Worm (Caenorhabditis elegans) whole organism, early embryonic: ENCODE results near the gene ent-7.
"Not testable (repeated sequence)": the region's sequence is repeated elsewhere in the genome, so short reads cannot be mapped to it uniquely, and the experiment has no call there.

Experiments
- B0310.2 ChIP-seq: sonication (generic microtip); optimal IDR thresholded peaks from 2 replicates; lab custom pipeline; 2016; ENCODE audit warnings: mild to moderate bottlenecking, missing genetic modification characterization, missing compliant biosample characterization
- F13C5.2 ChIP-seq: sonication (generic microtip); optimal IDR thresholded peaks from 2 replicates; lab custom pipeline; 2017; ENCODE audit warnings: mild to moderate bottlenecking, missing genetic modification characterization, inconsistent platforms, missing compliant biosample characterization
- aly-1 ChIP-seq: sonication (generic microtip); optimal IDR thresholded peaks from 2 replicates; lab custom pipeline; 2016; ENCODE audit warnings: missing genetic modification characterization, missing compliant biosample characterization
- ama-1 ChIP-seq: fragments of 150-350 bp; optimal IDR thresholded peaks from 2 replicates; lab custom pipeline; 2014
- ceh-13 ChIP-seq: fragments of 200-800 bp; sonication (Bioruptor generic); optimal IDR thresholded peaks from 2 replicates; lab custom pipeline; 2018; ENCODE audit warnings: mild to moderate bottlenecking, missing genetic modification characterization, missing compliant biosample characterization
- ceh-36 ChIP-seq: sonication (generic microtip); optimal IDR thresholded peaks from 2 replicates; lab custom pipeline; 2016; ENCODE audit warnings: missing genetic modification characterization, inconsistent platforms, missing compliant biosample characterization
- ets-7 ChIP-seq: sonication (generic microtip); optimal IDR thresholded peaks from 2 replicates; lab custom pipeline; 2016; ENCODE audit warnings: missing genotype, missing genetic modification characterization, missing compliant biosample characterization
- flt-1 ChIP-seq: fragments of 200-800 bp; sonication (Bioruptor generic); IDR thresholded peaks from 2 replicates; pipeline ENCODE4 v1.3.6; 2022; ENCODE audit warnings: missing genetic modification characterization, missing compliant biosample characterization
- hmbx-1 ChIP-seq: sonication (generic microtip); optimal IDR thresholded peaks from 2 replicates; lab custom pipeline; 2016; ENCODE audit warnings: mild to moderate bottlenecking, missing genetic modification characterization, missing compliant biosample characterization
- hmg-4 ChIP-seq: fragments of 200-800 bp; sonication (Bioruptor generic); optimal IDR thresholded peaks from 2 replicates; lab custom pipeline; 2018; ENCODE audit warnings: mild to moderate bottlenecking, missing genetic modification characterization, missing compliant biosample characterization
- hnd-1 ChIP-seq: sonication (generic microtip); optimal IDR thresholded peaks from 2 replicates; lab custom pipeline; 2016; ENCODE audit warnings: missing genetic modification characterization, missing compliant biosample characterization
- pes-1 ChIP-seq: fragments of 200-800 bp; sonication (Bioruptor generic); IDR thresholded peaks from 2 replicates; pipeline ENCODE4 v1.3.6; 2022; ENCODE audit warnings: missing genetic modification reagents, missing genetic modification characterization, missing compliant biosample characterization
- scrt-1 ChIP-seq: fragments of 200-800 bp; sonication (Bioruptor generic); IDR thresholded peaks from 2 replicates; pipeline ENCODE4 v1.3.6; 2022; ENCODE audit warnings: missing genetic modification characterization, missing compliant biosample characterization
- sea-1 ChIP-seq: fragments of 200-800 bp; sonication (Bioruptor generic); conservative IDR thresholded peaks from 2 replicates; pipeline ENCODE4 v1.3.6; 2022; ENCODE audit warnings: missing genetic modification characterization, missing compliant biosample characterization
- tbx-11 ChIP-seq: fragments of 200-800 bp; sonication (Bioruptor generic); IDR thresholded peaks from 2 replicates; pipeline ENCODE4 v1.3.6; 2022; ENCODE audit warnings: missing genetic modification characterization, missing compliant biosample characterization
- tbx-37 ChIP-seq: fragments of 200-800 bp; sonication (Bioruptor generic); conservative IDR thresholded peaks from 2 replicates; pipeline ENCODE4 v1.3.6; 2022; ENCODE audit warnings: missing genetic modification reagents, missing genetic modification characterization, missing compliant biosample characterization
- tra-4 ChIP-seq: sonication (generic microtip); optimal IDR thresholded peaks from 2 replicates; lab custom pipeline; 2017; ENCODE audit warnings: missing genetic modification characterization, missing compliant biosample characterization

Gene ent-7

ce11 chrIV:10027566-10027965 lies 10.5 kb downstream of the ent-7 start, which contains the start of gene gipc-2:
TSS of gene gipc-2 (minus strand) at chrIV:10027666.
- no peak for TF ChIP-seq aly-1 (tag; lab: Kevin White, UChicago)
- no peak for TF ChIP-seq ama-1 (lab: Kevin White, UChicago)
- no peak for TF ChIP-seq tbx-11
- TF ChIP-seq sea-1 (GFP tag; lab: Robert Waterston, UW): no peak
- no peak for TF ChIP-seq hmbx-1 (tag; lab: Kevin White, UChicago)
- TF ChIP-seq ceh-13 (GFP tag; lab: Kevin White, UChicago): no peak
- TF ChIP-seq hnd-1 (tag; lab: Kevin White, UChicago): no peak
- no peak for TF ChIP-seq F13C5.2 (tag; lab: Kevin White, UChicago)
- no peak for TF ChIP-seq B0310.2 (tag; lab: Kevin White, UChicago)
- no peak for TF ChIP-seq flt-1
- no peak for TF ChIP-seq hmg-4 (GFP tag; lab: Kevin White, UChicago)
- TF ChIP-seq ceh-36 (tag; lab: Kevin White, UChicago): no peak
- no peak for TF ChIP-seq pes-1
- TF ChIP-seq scrt-1 (GFP tag; lab: Robert Waterston, UW): no peak
- TF ChIP-seq ets-7 (tag; lab: Kevin White, UChicago): no peak

ce11 chrIV:10028779-10029178 lies 11.7 kb downstream of the ent-7 start, which contains the start of the genes F44D12.16 and msd-2:
TSS of gene F44D12.16 (plus strand) at chrIV:10029079.
TSS of gene msd-2 (plus strand) at chrIV:10029083.
- not testable (repeated sequence) for TF ChIP-seq ama-1 (lab: Kevin White, UChicago); scrt-1 (GFP tag; lab: Robert Waterston, UW); ets-7 (tag; lab: Kevin White, UChicago)

- no peak for TF ChIP-seq ets-7 (tag; lab: Kevin White, UChicago)
- no peak for TF ChIP-seq tbx-11
- no peak for TF ChIP-seq flt-1
- no peak for TF ChIP-seq tbx-37 (GFP tag; lab: Robert Waterston, UW)
- TF ChIP-seq scrt-1 (GFP tag; lab: Robert Waterston, UW): no peak
- no peak for TF ChIP-seq ceh-13 (GFP tag; lab: Kevin White, UChicago)
- no peak for TF ChIP-seq hnd-1 (tag; lab: Kevin White, UChicago)
- no peak for TF ChIP-seq F13C5.2 (tag; lab: Kevin White, UChicago)
- no peak for TF ChIP-seq hmbx-1 (tag; lab: Kevin White, UChicago)
- TF ChIP-seq sea-1 (GFP tag; lab: Robert Waterston, UW): no peak
- no peak for TF ChIP-seq hmg-4 (GFP tag; lab: Kevin White, UChicago)
- TF ChIP-seq ama-1 (lab: Kevin White, UChicago): no peak
- TF ChIP-seq pes-1: no peak
Measured at ce11 chrIV:10033053-10033452, 16.0 kb downstream of the ent-7 start, which contains the start of gene F44D12.6. TSS of gene F44D12.6 (plus strand) at chrIV:10033353.

- no peak for TF ChIP-seq hmg-4 (GFP tag; lab: Kevin White, UChicago)
- no peak for TF ChIP-seq aly-1 (tag; lab: Kevin White, UChicago)
- no peak for TF ChIP-seq tbx-11
- TF ChIP-seq sea-1 (GFP tag; lab: Robert Waterston, UW): no peak
- no peak for TF ChIP-seq pes-1
- no peak for TF ChIP-seq flt-1
- TF ChIP-seq ama-1 (lab: Kevin White, UChicago): no peak
- no peak for TF ChIP-seq hmbx-1 (tag; lab: Kevin White, UChicago)
Measured at ce11 chrIV:10036966-10037365, 19.9 kb downstream of the ent-7 start, which contains the start of gene F44D12.10. TSS of gene F44D12.10 (minus strand) at chrIV:10037066.

- no peak for TF ChIP-seq hmbx-1 (tag; lab: Kevin White, UChicago)
- TF ChIP-seq ama-1 (lab: Kevin White, UChicago): no peak
- no peak for TF ChIP-seq tbx-11
- no peak for TF ChIP-seq tra-4
- no peak for TF ChIP-seq pes-1
- no peak for TF ChIP-seq aly-1 (tag; lab: Kevin White, UChicago)
- TF ChIP-seq sea-1 (GFP tag; lab: Robert Waterston, UW): no peak
- no peak for TF ChIP-seq ceh-13 (GFP tag; lab: Kevin White, UChicago)
- TF ChIP-seq ets-7 (tag; lab: Kevin White, UChicago): no peak
- no peak for TF ChIP-seq hnd-1 (tag; lab: Kevin White, UChicago)
- no peak for TF ChIP-seq ceh-36 (tag; lab: Kevin White, UChicago)
- TF ChIP-seq B0310.2 (tag; lab: Kevin White, UChicago): no peak
- no peak for TF ChIP-seq hmg-4 (GFP tag; lab: Kevin White, UChicago)
- TF ChIP-seq tbx-37 (GFP tag; lab: Robert Waterston, UW): no peak
- TF ChIP-seq flt-1: no peak
- no peak for TF ChIP-seq F13C5.2 (tag; lab: Kevin White, UChicago)
- TF ChIP-seq scrt-1 (GFP tag; lab: Robert Waterston, UW): no peak
Measured at ce11 chrIV:10040803-10041202, 23.7 kb downstream of the ent-7 start, which contains the start of gene dhs-31. TSS of gene dhs-31 (minus strand) at chrIV:10040903.

ce11 chrIV:10042881-10043280 lies 25.8 kb downstream of the ent-7 start, which contains the start of gene frk-1:
TSS of gene frk-1 (plus strand) at chrIV:10043181.
- no peak for TF ChIP-seq hnd-1 (tag; lab: Kevin White, UChicago)

- no peak for TF ChIP-seq tbx-11
- no peak for TF ChIP-seq pes-1
- TF ChIP-seq scrt-1 (GFP tag; lab: Robert Waterston, UW): no peak
Measured at ce11 chrIV:10046005-10046404, 28.9 kb downstream of the ent-7 start.

- no peak for TF ChIP-seq hnd-1 (tag; lab: Kevin White, UChicago)
Measured at ce11 chrIV:10047108-10047507, 30.0 kb downstream of the ent-7 start, which contains the start of gene T04B2.3. TSS of gene T04B2.3 (plus strand) at chrIV:10047408.
